Worm (Caenorhabditis elegans) whole organism, L4 larva: ENCODE data around the gene K12H6.7.

ENCODE experiments used
- F10B5.3 ChIP-seq: sonication (generic microtip); optimal IDR thresholded peaks from 2 replicates; lab custom pipeline; 2016; ENCODE audit warnings: mild to moderate bottlenecking, missing genetic modification characterization, missing compliant biosample characterization
- F37D6.2 ChIP-seq: sonication (generic microtip); optimal IDR thresholded peaks from 2 replicates; lab custom pipeline; 2016; ENCODE audit warnings: mild to moderate bottlenecking, missing genetic modification characterization, missing compliant biosample characterization
- F44E2.7 ChIP-seq: fragments of 200-800 bp; sonication (Bioruptor generic); IDR thresholded peaks from 2 replicates; pipeline ENCODE4 v2.1.2; 2022; ENCODE audit warnings: missing genetic modification characterization, missing compliant biosample characterization
- F49E8.2 ChIP-seq: sonication (generic microtip); optimal IDR thresholded peaks from 2 replicates; lab custom pipeline; 2016; ENCODE audit warnings: missing compliant biosample characterization, mild to moderate bottlenecking, missing genetic modification characterization, borderline replicate concordance
- ZK546.5 ChIP-seq, 2 experiments: sonication (generic microtip); optimal IDR thresholded peaks; 2 replicates each; lab custom pipeline; 2017; ENCODE audit warnings: missing biosample characterization in 2 of 2, missing genetic modification characterization in 2 of 2
- ceh-20 ChIP-seq: fragments of 200-800 bp; sonication (Bioruptor generic); IDR thresholded peaks from 2 replicates; pipeline ENCODE4 v1.3.6; 2022; ENCODE audit warnings: missing genetic modification reagents, missing genetic modification characterization, missing compliant biosample characterization
- lim-7 ChIP-seq: fragments of 200-800 bp; sonication (Bioruptor generic); IDR thresholded peaks from 2 replicates; pipeline ENCODE4 v1.3.6; 2022; ENCODE audit warnings: missing genetic modification characterization, missing compliant biosample characterization
- lin-15B ChIP-seq: fragments of 150-350 bp; sonication (generic microtip); optimal IDR thresholded peaks from 3 replicates; lab custom pipeline; 2014; ENCODE audit warnings: missing biosample characterization, missing genetic modification characterization
- lsy-2 ChIP-seq, 2 experiments: fragments of 150-350 bp in 1 of 2; sonication (generic microtip) in 1 of 2; optimal IDR thresholded peaks; 2 replicates each; lab custom pipeline; 2014 to 2017; ENCODE audit warnings: missing biosample characterization in 2 of 2, missing genetic modification characterization in 2 of 2
- nhr-102 ChIP-seq: sonication (generic microtip); optimal IDR thresholded peaks from 2 replicates; lab custom pipeline; 2016; ENCODE audit warnings: mild to moderate bottlenecking, missing genetic modification characterization, moderate library complexity, missing compliant biosample characterization
- nhr-6 ChIP-seq: fragments of 150-350 bp; optimal IDR thresholded peaks from 2 replicates; lab custom pipeline; 2014; ENCODE audit warnings: missing biosample characterization, missing genetic modification characterization
- nhr-77 ChIP-seq: fragments of 150-350 bp; optimal IDR thresholded peaks from 2 replicates; lab custom pipeline; 2014; ENCODE audit warnings: missing biosample characterization, missing genetic modification characterization

- TF ChIP-seq F49E8.2 (no peak), lim-7 (GFP tag; lab: Robert Waterston, UW) (no peak), F37D6.2 (tag; lab: Kevin White, UChicago) (no peak), F10B5.3 (tag; lab: Kevin White, UChicago) (no peak), lin-15B (no peak), ceh-20 (GFP tag; lab: Robert Waterston, UW) (no peak), lsy-2 (tag; optimal IDR thresholded peaks at IDR 0.05; lab: Kevin White, UChicago) (no peak), ZK546.5 (tag; optimal IDR thresholded peaks at IDR 0.05; lab: Kevin White, UChicago) (no peak), nhr-77 (tag; lab: Kevin White, UChicago) (no peak), F44E2.7 (GFP tag; lab: Robert Waterston, UW) (no peak), nhr-102 (tag; lab: Kevin White, UChicago) (no peak), nhr-6 (tag; lab: Kevin White, UChicago) (no peak)
Measured at ce11 chrII:2829482-2829881, 7.3 kb downstream of the K12H6.7 start.
